Worm (Caenorhabditis elegans) whole organism, L2 larva: ENCODE measurements around the gene F41C3.2.

ENCODE experiments used
- C34F6.9 ChIP-seq: fragments of 150-350 bp; optimal IDR thresholded peaks from 2 replicates; lab custom pipeline; 2014; ENCODE audit warnings: missing biosample characterization, missing genetic modification characterization
- F13H6.1 ChIP-seq: sonication (generic microtip); optimal IDR thresholded peaks from 2 replicates; lab custom pipeline; 2016; ENCODE audit warnings: missing genetic modification characterization, missing compliant biosample characterization
- R02D3.7 ChIP-seq: fragments of 150-350 bp; optimal IDR thresholded peaks from 2 replicates; lab custom pipeline; 2014; ENCODE audit warnings: missing biosample characterization, missing genetic modification characterization
- Y55F3AM.14 ChIP-seq: fragments of 200-800 bp; sonication (Bioruptor generic); optimal IDR thresholded peaks from 2 replicates; lab custom pipeline; 2018; ENCODE audit warnings: mild to moderate bottlenecking, missing genetic modification characterization, missing compliant biosample characterization
- ZK546.5 ChIP-seq: sonication (generic microtip); optimal IDR thresholded peaks from 2 replicates; lab custom pipeline; 2017; ENCODE audit warnings: missing biosample characterization, missing genetic modification characterization
- blmp-1 ChIP-seq: sonication (generic microtip); optimal IDR thresholded peaks from 2 replicates; lab custom pipeline; 2017; ENCODE audit warnings: missing genetic modification characterization, mild to moderate bottlenecking, missing compliant biosample characterization, antibody characterized with exemption, moderate library complexity; ENCODE audit not compliant: insufficient read depth
- ceh-16 ChIP-seq: fragments of 150-350 bp; optimal IDR thresholded peaks from 2 replicates; lab custom pipeline; 2014; ENCODE audit warnings: missing biosample characterization, missing genetic modification characterization
- ceh-82 ChIP-seq: fragments of 150-350 bp; optimal IDR thresholded peaks from 2 replicates; lab custom pipeline; 2014; ENCODE audit warnings: missing biosample characterization, missing genetic modification characterization
- crh-2 ChIP-seq: sonication (generic microtip); optimal IDR thresholded peaks from 2 replicates; lab custom pipeline; 2017; ENCODE audit warnings: missing biosample characterization, missing genetic modification characterization
- elt-1 ChIP-seq: fragments of 150-350 bp; optimal IDR thresholded peaks from 2 replicates; lab custom pipeline; 2014; ENCODE audit warnings: missing biosample characterization, missing genetic modification characterization
- elt-3 ChIP-seq: sonication (generic microtip); optimal IDR thresholded peaks from 2 replicates; lab custom pipeline; 2017; ENCODE audit warnings: missing biosample characterization, missing genetic modification characterization
- fos-1 ChIP-seq: fragments of 150-350 bp; optimal IDR thresholded peaks from 2 replicates; lab custom pipeline; 2014; ENCODE audit warnings: missing biosample characterization, missing genetic modification characterization
- gmeb-1 ChIP-seq: fragments of 150-350 bp; optimal IDR thresholded peaks from 2 replicates; lab custom pipeline; 2014; ENCODE audit warnings: missing biosample characterization, missing genetic modification characterization
- lin-11 ChIP-seq: fragments of 150-350 bp; sonication (generic microtip); optimal IDR thresholded peaks from 2 replicates; lab custom pipeline; 2014; ENCODE audit warnings: missing biosample characterization, missing genetic modification characterization, inconsistent platforms, mixed read lengths
- lin-13 ChIP-seq: fragments of 150-350 bp; optimal IDR thresholded peaks from 2 replicates; lab custom pipeline; 2014; ENCODE audit warnings: missing biosample characterization, missing genetic modification reagents, missing genetic modification characterization
- lin-39 ChIP-seq: fragments of 150-350 bp; optimal IDR thresholded peaks from 2 replicates; lab custom pipeline; 2014; ENCODE audit warnings: missing biosample characterization, missing genetic modification reagents, missing genetic modification characterization
- mab-5 ChIP-seq: fragments of 150-350 bp; optimal IDR thresholded peaks from 2 replicates; lab custom pipeline; 2014; ENCODE audit warnings: missing biosample characterization, missing genetic modification characterization
- mbf-1 ChIP-seq: sonication (generic microtip); optimal IDR thresholded peaks from 2 replicates; lab custom pipeline; 2017; ENCODE audit warnings: missing biosample characterization, missing genetic modification characterization
- mdl-1 ChIP-seq, 2 experiments: fragments of 150-350 bp in 1 of 2; sonication (generic microtip) in 1 of 2; optimal IDR thresholded peaks; 2 replicates each; lab custom pipeline; 2017; ENCODE audit warnings: missing biosample characterization in 2 of 2, missing genetic modification characterization in 2 of 2
- nhr-10 ChIP-seq: sonication (generic microtip); optimal IDR thresholded peaks from 2 replicates; lab custom pipeline; 2017; ENCODE audit warnings: missing biosample characterization, missing genetic modification characterization
- nhr-11 ChIP-seq: fragments of 150-350 bp; optimal IDR thresholded peaks from 2 replicates; lab custom pipeline; 2014; ENCODE audit warnings: missing biosample characterization, missing genetic modification characterization
- nhr-12 ChIP-seq: fragments of 150-350 bp; optimal IDR thresholded peaks from 2 replicates; lab custom pipeline; 2014; ENCODE audit warnings: missing biosample characterization, missing genetic modification characterization
- nhr-129 ChIP-seq: fragments of 150-350 bp; optimal IDR thresholded peaks from 2 replicates; lab custom pipeline; 2014; ENCODE audit warnings: missing biosample characterization, missing genetic modification characterization
- nhr-21 ChIP-seq: fragments of 150-350 bp; optimal IDR thresholded peaks from 2 replicates; lab custom pipeline; 2014; ENCODE audit warnings: missing biosample characterization, missing genetic modification characterization
- nhr-23 ChIP-seq: fragments of 150-350 bp; optimal IDR thresholded peaks from 2 replicates; lab custom pipeline; 2014; ENCODE audit warnings: missing biosample characterization, missing genetic modification reagents, missing genetic modification characterization
- nhr-25 ChIP-seq: fragments of 150-350 bp; sonication (generic microtip); optimal IDR thresholded peaks from 3 replicates; lab custom pipeline; 2014; ENCODE audit warnings: missing biosample characterization, missing genetic modification characterization
- nhr-6 ChIP-seq: fragments of 150-350 bp; optimal IDR thresholded peaks from 2 replicates; lab custom pipeline; 2014; ENCODE audit warnings: missing biosample characterization, missing genetic modification characterization
- peb-1 ChIP-seq: fragments of 150-350 bp; optimal IDR thresholded peaks from 2 replicates; lab custom pipeline; 2014; ENCODE audit warnings: missing biosample characterization, missing genetic modification characterization
- sem-4 ChIP-seq: fragments of 150-350 bp; optimal IDR thresholded peaks from 2 replicates; lab custom pipeline; 2014; ENCODE audit warnings: missing biosample characterization, missing genetic modification reagents, missing genetic modification characterization
- skn-1 ChIP-seq: sonication (generic microtip); optimal IDR thresholded peaks from 2 replicates; lab custom pipeline; 2017; ENCODE audit warnings: missing biosample characterization, missing genetic modification characterization
- sma-3 ChIP-seq: sonication (generic microtip); optimal IDR thresholded peaks from 2 replicates; lab custom pipeline; 2016; ENCODE audit warnings: missing genetic modification reagents, missing genetic modification characterization, missing compliant biosample characterization
- sma-9 ChIP-seq, 2 experiments: fragments of 150-350 bp in 1 of 2; sonication (generic microtip) in 1 of 2; optimal IDR thresholded peaks; 2 replicates each; lab custom pipeline; 2014 to 2016; ENCODE audit warnings: missing genetic modification characterization in 2 of 2, mild to moderate bottlenecking in 1 of 2, missing biosample characterization in 1 of 2, missing compliant biosample characterization in 1 of 2, missing genetic modification reagents in 1 of 2, moderate library complexity in 1 of 2
- snpc-4 ChIP-seq: fragments of 150-350 bp; optimal IDR thresholded peaks from 2 replicates; lab custom pipeline; 2014; ENCODE audit warnings: missing biosample characterization, missing genetic modification characterization
- unc-39 ChIP-seq: fragments of 150-350 bp; optimal IDR thresholded peaks from 2 replicates; lab custom pipeline; 2014; ENCODE audit warnings: missing biosample characterization, missing genetic modification characterization
- unc-62 ChIP-seq: fragments of 150-350 bp; optimal IDR thresholded peaks from 2 replicates; lab custom pipeline; 2014; ENCODE audit warnings: missing biosample characterization, missing genetic modification reagents, missing genetic modification characterization
- ztf-1 ChIP-seq: fragments of 200-800 bp; sonication (Bioruptor generic); conservative IDR thresholded peaks from 2 replicates; pipeline ENCODE4 v1.3.6; 2022; ENCODE audit warnings: missing genetic modification characterization, missing compliant biosample characterization
- ztf-11 ChIP-seq: sonication (generic microtip); optimal IDR thresholded peaks from 2 replicates; lab custom pipeline; 2017; ENCODE audit warnings: missing biosample characterization, missing genetic modification characterization
- ztf-4 ChIP-seq: fragments of 150-350 bp; optimal IDR thresholded peaks from 2 replicates; lab custom pipeline; 2014; ENCODE audit warnings: missing biosample characterization, missing genetic modification characterization

The F41C3.2 gene

ce11 chrII:4769096-4769495 is 19.3 kb downstream of the F41C3.2 start:
- no peak for TF ChIP-seq C34F6.9
- no peak for TF ChIP-seq ztf-1 (GFP tag; lab: Robert Waterston, UW)
- TF ChIP-seq sma-9 (GFP tag; optimal IDR thresholded peaks at IDR 0.05; lab: Kevin White, UChicago) = peak; percentile 2
- no peak for TF ChIP-seq sma-9 (tag; optimal IDR thresholded peaks at IDR 0.05; lab: Kevin White, UChicago)
- peak; percentile 53 for TF ChIP-seq nhr-25 (tag; lab: Kevin White, UChicago)
- peak; percentile 45 for TF ChIP-seq sma-3 (GFP tag; lab: Kevin White, UChicago)
- peak; percentile 5 for TF ChIP-seq fos-1 (tag; lab: Kevin White, UChicago)
- TF ChIP-seq unc-39 (tag; lab: Kevin White, UChicago) = no peak
- no peak for TF ChIP-seq nhr-11 (tag; lab: Kevin White, UChicago)

- peak; percentile 33 for TF ChIP-seq gmeb-1 (tag; lab: Kevin White, UChicago)
- TF ChIP-seq crh-2 = peak; percentile 45
- TF ChIP-seq lin-13 (GFP tag; lab: Kevin White, UChicago) = no peak
- no peak for TF ChIP-seq ztf-11 (tag; lab: Kevin White, UChicago)
- no peak for TF ChIP-seq ceh-16 (tag; lab: Kevin White, UChicago)
- TF ChIP-seq fos-1 (tag; lab: Kevin White, UChicago) = peak; percentile 91
- TF ChIP-seq F13H6.1 (tag; lab: Kevin White, UChicago) = peak; percentile 46
- TF ChIP-seq peb-1 (tag; lab: Kevin White, UChicago) = no peak
- peak; percentile 42 for TF ChIP-seq sma-9 (GFP tag; optimal IDR thresholded peaks at IDR 0.05; lab: Kevin White, UChicago)
- no peak for TF ChIP-seq sma-9 (tag; optimal IDR thresholded peaks at IDR 0.05; lab: Kevin White, UChicago)
- no peak for TF ChIP-seq nhr-23 (tag; lab: Kevin White, UChicago)
- no peak for TF ChIP-seq mab-5 (tag; lab: Kevin White, UChicago)
These were observed 20.1 kb downstream of the F41C3.2 start for ce11 chrII:4769886-4770285.

- no peak for TF ChIP-seq nhr-23 (tag; lab: Kevin White, UChicago)
- TF ChIP-seq sem-4 = no peak
- TF ChIP-seq skn-1 (tag; lab: Kevin White, UChicago) = no peak
- TF ChIP-seq lin-13 (GFP tag; lab: Kevin White, UChicago) = no peak
- TF ChIP-seq lin-39 (tag; lab: Kevin White, UChicago) = no peak
- no peak for TF ChIP-seq blmp-1
- TF ChIP-seq ztf-4 (tag; lab: Kevin White, UChicago) = no peak
- TF ChIP-seq nhr-129 = no peak
- TF ChIP-seq gmeb-1 (tag; lab: Kevin White, UChicago) = no peak
- TF ChIP-seq elt-3 = no peak
- TF ChIP-seq Y55F3AM.14 (GFP tag; lab: Kevin White, UChicago) = no peak
- TF ChIP-seq nhr-21 (tag; lab: Kevin White, UChicago) = no peak
- TF ChIP-seq nhr-10 = no peak
- TF ChIP-seq mdl-1 (tag; optimal IDR thresholded peaks at IDR 0.05; lab: Kevin White, UChicago) = no peak
- no peak for TF ChIP-seq C34F6.9
- TF ChIP-seq R02D3.7 = no peak
- TF ChIP-seq, all 48 proteins: peak for 0
These were observed 21.5 kb downstream of the F41C3.2 start, which contains the start of gene F26G1.5 for ce11 chrII:4771282-4771681. Gene F26G1.5 (minus strand): TSS chrII:4771382.

ce11 chrII:4772441-4772840 is 22.7 kb downstream of the F41C3.2 start:
- TF ChIP-seq F13H6.1 (tag; lab: Kevin White, UChicago) = peak; percentile 12
- no peak for TF ChIP-seq ztf-1 (GFP tag; lab: Robert Waterston, UW)
- peak; percentile 2 for TF ChIP-seq fos-1 (tag; lab: Kevin White, UChicago)
- TF ChIP-seq nhr-6 = no peak
- peak; percentile 18 for TF ChIP-seq blmp-1

- TF ChIP-seq fos-1 (tag; lab: Kevin White, UChicago) = peak; percentile 28
- no peak for TF ChIP-seq skn-1 (tag; lab: Kevin White, UChicago)
These were observed 24.2 kb downstream of the F41C3.2 start, which contains the start of the genes F26G1.9 and F26G1.10 for ce11 chrII:4773891-4774432. Gene F26G1.9 (minus strand): TSS chrII:4773991. Gene F26G1.10 (plus strand): TSS chrII:4774382.

- no peak for TF ChIP-seq F13H6.1 (tag; lab: Kevin White, UChicago)
- no peak for TF ChIP-seq nhr-12 (tag; lab: Kevin White, UChicago)
- no peak for TF ChIP-seq R02D3.7
- no peak for TF ChIP-seq ceh-82 (tag; lab: Kevin White, UChicago)
- TF ChIP-seq peb-1 (tag; lab: Kevin White, UChicago) = no peak
- TF ChIP-seq nhr-6 = no peak
- no peak for TF ChIP-seq ZK546.5 (tag; lab: Kevin White, UChicago)
- no peak for TF ChIP-seq nhr-11 (tag; lab: Kevin White, UChicago)
- TF ChIP-seq C34F6.9 = no peak
- TF ChIP-seq snpc-4 (tag; lab: Kevin White, UChicago) = no peak
- TF ChIP-seq skn-1 (tag; lab: Kevin White, UChicago) = no peak
- no peak for TF ChIP-seq nhr-129
- TF ChIP-seq elt-1 = no peak
- TF ChIP-seq mbf-1 = no peak
- no peak for TF ChIP-seq unc-62 (GFP tag; lab: Kevin White, UChicago)
- TF ChIP-seq lin-11 (tag; lab: Kevin White, UChicago) = no peak
- TF ChIP-seq mab-5 (tag; lab: Kevin White, UChicago) = no peak
- TF ChIP-seq gmeb-1 (tag; lab: Kevin White, UChicago) = no peak
These were observed 26.0 kb downstream of the F41C3.2 start for ce11 chrII:4775802-4776201.
